Fruit fly (Drosophila melanogaster) whole organism, wandering third instar larva: ENCODE results near the gene CG11403.

Source experiments
- CG32264 ChIP-seq: fragments of 200-800 bp; sonication (Bioruptor generic); optimal IDR thresholded peaks from 2 replicates; lab custom pipeline; 2016; ENCODE audit warnings: missing biosample characterization, missing genetic modification characterization
- CG9705 ChIP-seq: fragments of 200-800 bp; sonication (Bioruptor generic); optimal IDR thresholded peaks from 2 replicates; lab custom pipeline; 2018; ENCODE audit warnings: missing biosample characterization, mild to moderate bottlenecking, missing genetic modification characterization
- CrebA ChIP-seq: fragments of 200-800 bp; sonication (Bioruptor generic); optimal IDR thresholded peaks from 2 replicates; lab custom pipeline; 2016; ENCODE audit warnings: missing biosample characterization, mild to moderate bottlenecking, missing genetic modification characterization, borderline replicate concordance
- Dif ChIP-seq: fragments of 200-275, 200-300 bp; sonication (Bioruptor generic); optimal IDR thresholded peaks from 2 replicates; lab custom pipeline; 2018; ENCODE audit warnings: missing biosample characterization, missing genetic modification characterization; ENCODE audit not compliant: partially characterized antibody
- HLH106 ChIP-seq: fragments of 200-800 bp; optimal IDR thresholded peaks from 3 replicates; lab custom pipeline; 2019; ENCODE audit warnings: missing biosample characterization, mild to moderate bottlenecking, missing genetic modification characterization, moderate library complexity
- Hnf4 ChIP-seq: fragments of 200-800 bp; sonication (Bioruptor generic); optimal IDR thresholded peaks from 2 replicates; lab custom pipeline; 2016; ENCODE audit warnings: missing biosample characterization, mild to moderate bottlenecking, missing genetic modification characterization
- Hr78 ChIP-seq: fragments of >200 bp; optimal IDR thresholded peaks from 2 replicates; lab custom pipeline; 2017; ENCODE audit warnings: missing biosample characterization, missing genetic modification characterization
- Hr83 ChIP-seq: fragments of 200-300 bp; sonication (Bioruptor generic); optimal IDR thresholded peaks from 2 replicates; lab custom pipeline; 2016; ENCODE audit warnings: missing biosample characterization, mild to moderate bottlenecking, missing genetic modification characterization, moderate library complexity; ENCODE audit not compliant: poor library complexity, severe bottlenecking
- Jra ChIP-seq: sonication (Bioruptor generic); optimal IDR thresholded peaks from 2 replicates; lab custom pipeline; 2016; ENCODE audit warnings: missing biosample characterization, missing genetic modification characterization
- Mio ChIP-seq: sonication (Bioruptor generic); optimal IDR thresholded peaks from 2 replicates; lab custom pipeline; 2016; ENCODE audit warnings: missing biosample characterization, missing genetic modification characterization
- Myc ChIP-seq: fragments of >200 bp; optimal IDR thresholded peaks from 2 replicates; lab custom pipeline; 2017
- N ChIP-seq: fragments of >200 bp; optimal IDR thresholded peaks from 2 replicates; lab custom pipeline; 2018; ENCODE audit warnings: missing biosample characterization, missing external identifiers, missing genetic modification characterization
- OdsH ChIP-seq: fragments of 200-800 bp; sonication (Bioruptor generic); optimal IDR thresholded peaks from 2 replicates; lab custom pipeline; 2016; ENCODE audit warnings: missing biosample characterization, mild to moderate bottlenecking, missing genetic modification characterization
- Rel ChIP-seq, 2 experiments: fragments of 200-800 bp; sonication (Bioruptor generic) in 1 of 2; optimal IDR thresholded peaks; 2 replicates in 1 of 2; 3 replicates in 1 of 2; lab custom pipeline; 2016 to 2019; ENCODE audit warnings: mild to moderate bottlenecking in 2 of 2, missing biosample characterization in 2 of 2, missing genetic modification characterization in 2 of 2, moderate library complexity in 1 of 2
- Sp1 ChIP-seq: fragments of 200-800 bp; sonication (Bioruptor generic); optimal IDR thresholded peaks from 3 replicates; lab custom pipeline; 2019; ENCODE audit warnings: missing biosample characterization, mild to moderate bottlenecking, missing genetic modification characterization, moderate library complexity
- Vsx2 ChIP-seq: fragments of 200-300, 225-300 bp; sonication (Bioruptor generic); optimal IDR thresholded peaks from 2 replicates; lab custom pipeline; 2018; ENCODE audit warnings: missing biosample characterization, missing genetic modification characterization; ENCODE audit not compliant: partially characterized antibody
- br ChIP-seq: fragments of 200-800 bp; sonication (Bioruptor generic); optimal IDR thresholded peaks from 2 replicates; lab custom pipeline; 2016; ENCODE audit warnings: missing biosample characterization, missing genetic modification characterization
- ey ChIP-seq: fragments of 200-800 bp; sonication (Bioruptor generic); optimal IDR thresholded peaks from 2 replicates; lab custom pipeline; 2016; ENCODE audit warnings: missing biosample characterization, missing genetic modification characterization
- foxo ChIP-seq, 2 experiments: fragments of 200-800 bp; sonication (Bioruptor generic); optimal IDR thresholded peaks; 2 replicates in 1 of 2; 3 replicates in 1 of 2; lab custom pipeline; 2016 to 2017; ENCODE audit warnings: missing biosample characterization in 2 of 2, missing genetic modification characterization in 2 of 2
- fru ChIP-seq: fragments of 200-800 bp; sonication (Bioruptor generic); optimal IDR thresholded peaks from 3 replicates; lab custom pipeline; 2016; ENCODE audit warnings: missing biosample characterization, mild to moderate bottlenecking, missing genetic modification characterization
- h ChIP-seq: fragments of 200-800 bp; sonication (Bioruptor generic); optimal IDR thresholded peaks from 3 replicates; lab custom pipeline; 2016; ENCODE audit warnings: missing biosample characterization, mild to moderate bottlenecking, missing genetic modification characterization
- lola ChIP-seq: fragments of >200 bp; optimal IDR thresholded peaks from 2 replicates; lab custom pipeline; 2017; ENCODE audit warnings: missing biosample characterization, missing genetic modification characterization
- pan ChIP-seq: fragments of >200 bp; optimal IDR thresholded peaks from 2 replicates; lab custom pipeline; 2017
- psq ChIP-seq: fragments of 200-800 bp; sonication (Bioruptor generic); optimal IDR thresholded peaks from 3 replicates; lab custom pipeline; 2017; ENCODE audit warnings: missing biosample characterization, mild to moderate bottlenecking, missing genetic modification characterization, moderate library complexity
- rgr ChIP-seq: fragments of 200-800 bp; sonication (Bioruptor generic); optimal IDR thresholded peaks from 3 replicates; lab custom pipeline; 2016; ENCODE audit warnings: missing biosample characterization, mild to moderate bottlenecking, missing genetic modification characterization
- sage ChIP-seq: fragments of 200-800 bp; sonication (Bioruptor generic); optimal IDR thresholded peaks from 2 replicates; lab custom pipeline; 2016; ENCODE audit warnings: missing biosample characterization, mild to moderate bottlenecking, missing genetic modification characterization
- sv ChIP-seq: fragments of 200-800 bp; sonication (Bioruptor generic); optimal IDR thresholded peaks from 3 replicates; lab custom pipeline; 2016; ENCODE audit warnings: missing biosample characterization, missing genetic modification characterization
- tai ChIP-seq: sonication (Bioruptor generic); optimal IDR thresholded peaks from 2 replicates; lab custom pipeline; 2016; ENCODE audit warnings: missing biosample characterization, missing genetic modification characterization
- woc ChIP-seq: sonication (Bioruptor generic); optimal IDR thresholded peaks from 2 replicates; lab custom pipeline; 2016; ENCODE audit warnings: missing biosample characterization, mild to moderate bottlenecking, missing genetic modification characterization

CG11403 gene

dm6 chrX:1239832-1240231, at the start of gene CG11403:
CG11403 (minus strand) TSS chrX:1239884.
- TF ChIP-seq Jra (peak; percentile 35), CG9705 (GFP tag; lab: Kevin White, UChicago) (no peak), foxo (GFP tag; optimal IDR thresholded peaks at IDR 0.05; lab: Kevin White, UChicago) (peak in 1 of 2 experiments; percentile 34), CrebA (no peak), CG32264 (GFP tag; lab: Kevin White, UChicago) (no peak), woc (GFP tag; lab: Kevin White, UChicago) (no peak), Rel (GFP tag; optimal IDR thresholded peaks at IDR 0.05; lab: Kevin White, UChicago) (no peak), Rel (tag; optimal IDR thresholded peaks at IDR 0.05; lab: Kevin White, UChicago) (no peak), Mio (GFP tag; lab: Kevin White, UChicago) (no peak), fru (GFP tag; lab: Kevin White, UChicago) (peak; percentile 13), Myc (lab: Kevin White, UChicago) (no peak), Hr78 (GFP tag; lab: Kevin White, UChicago) (no peak), Hnf4 (no peak), Hr83 (GFP tag; lab: Kevin White, UChicago) (no peak), sv (GFP tag; lab: Kevin White, UChicago) (no peak), lola (GFP tag; lab: Kevin White, UChicago) (no peak), h (peak; percentile 14), Sp1 (GFP tag; lab: Kevin White, UChicago) (peak; percentile 16), sage (GFP tag; lab: Kevin White, UChicago) (no peak), HLH106 (peak; percentile 25), psq (GFP tag; lab: Kevin White, UChicago) (peak; percentile 4)
- TF ChIP-seq, all 38 proteins: peak for 7

- TF ChIP-seq Jra (no peak), ey (GFP tag; lab: Kevin White, UChicago) (no peak), pan (lab: Kevin White, UChicago) (no peak), N (GFP tag; lab: Kevin White, UChicago) (peak; percentile 61), OdsH (GFP tag; lab: Kevin White, UChicago) (no peak), Dif (GFP tag; lab: Kevin White, UChicago) (peak; percentile 11), Hr78 (GFP tag; lab: Kevin White, UChicago) (no peak), sv (GFP tag; lab: Kevin White, UChicago) (no peak), Myc (lab: Kevin White, UChicago) (peak; percentile 80), tai (GFP tag; lab: Kevin White, UChicago) (no peak), Vsx2 (GFP tag; lab: Kevin White, UChicago) (peak; percentile 47), lola (GFP tag; lab: Kevin White, UChicago) (no peak)
- TF ChIP-seq, all 38 proteins: peak for 4
Observed at dm6 chrX:1288924-1289608, 49.4 kb upstream of the CG11403 start.

dm6 chrX:1286868-1287835, 47.5 kb upstream of the CG11403 start, which contains the start of gene CG32812:
CG32812 (plus strand) TSS chrX:1287290.
- TF ChIP-seq Myc (lab: Kevin White, UChicago) (peak; percentile 1), Vsx2 (GFP tag; lab: Kevin White, UChicago) (no peak), foxo (GFP tag; optimal IDR thresholded peaks at IDR 0.05; lab: Kevin White, UChicago) (no peak), br (GFP tag; lab: Kevin White, UChicago) (no peak)

dm6 chrX:1286136-1286535, 46.5 kb upstream of the CG11403 start:
- TF ChIP-seq Hnf4, result no peak
- no peak for TF ChIP-seq rgr (GFP tag; lab: Kevin White, UChicago)
- no peak for TF ChIP-seq sv (GFP tag; lab: Kevin White, UChicago)
- peak; percentile 35 for TF ChIP-seq Myc (lab: Kevin White, UChicago)
- TF ChIP-seq, all 38 proteins: peak for 1
